Fruit fly (Drosophila melanogaster) whole organism, prepupa: Measurements from ENCODE around the gene EloB.

Experiments
- Blimp-1 ChIP-seq: fragments of 200-800 bp; sonication (Bioruptor generic); optimal IDR thresholded peaks from 3 replicates; lab custom pipeline; 2017; ENCODE audit warnings: missing biosample characterization, missing genetic modification characterization, mild to moderate bottlenecking, moderate library complexity, missing genetic modification reagents
- CG10631 ChIP-seq: fragments of 200-800 bp; sonication (Bioruptor generic); optimal IDR thresholded peaks from 2 replicates; lab custom pipeline; 2016; ENCODE audit warnings: missing biosample characterization, missing genetic modification characterization
- CG11762 ChIP-seq: fragments of 200-800 bp; sonication (Bioruptor generic); optimal IDR thresholded peaks from 3 replicates; lab custom pipeline; 2016; ENCODE audit warnings: missing biosample characterization, missing genetic modification characterization; ENCODE audit not compliant: insufficient read depth
- CG11902 ChIP-seq: fragments of 200-800 bp; sonication (Bioruptor generic); optimal IDR thresholded peaks from 3 replicates; lab custom pipeline; 2016; ENCODE audit warnings: missing biosample characterization, missing genetic modification characterization
- CG15336 ChIP-seq: fragments of 200-800 bp; sonication (Bioruptor generic); IDR thresholded peaks from 2 replicates; pipeline ENCODE4 v1.3.6; 2022; ENCODE audit warnings: missing biosample characterization, missing genetic modification characterization
- CG1621 ChIP-seq: fragments of 200-800 bp; sonication (Bioruptor generic); optimal IDR thresholded peaks from 3 replicates; lab custom pipeline; 2018; ENCODE audit warnings: missing biosample characterization, mild to moderate bottlenecking, missing genetic modification characterization
- CG16779 ChIP-seq: fragments of 200-800 bp; sonication (Bioruptor generic); optimal IDR thresholded peaks from 3 replicates; lab custom pipeline; 2017; ENCODE audit warnings: missing biosample characterization, mild to moderate bottlenecking, missing genetic modification characterization
- CG3032 ChIP-seq: fragments of 200-800 bp; optimal IDR thresholded peaks from 2 replicates; lab custom pipeline; 2019; ENCODE audit warnings: missing biosample characterization, mild to moderate bottlenecking, missing genetic modification characterization, moderate library complexity
- CG32006 ChIP-seq: fragments of 200-800 bp; sonication (Bioruptor generic); optimal IDR thresholded peaks from 3 replicates; lab custom pipeline; 2017; ENCODE audit warnings: missing biosample characterization, mild to moderate bottlenecking, missing genetic modification characterization
- CG3919 ChIP-seq: fragments of 200-800 bp; sonication (Bioruptor generic); optimal IDR thresholded peaks from 3 replicates; lab custom pipeline; 2016; ENCODE audit warnings: missing biosample characterization, missing genetic modification characterization
- CG4318 ChIP-seq: fragments of 200-800 bp; sonication (Bioruptor generic); optimal IDR thresholded peaks from 3 replicates; lab custom pipeline; 2017; ENCODE audit warnings: missing biosample characterization, mild to moderate bottlenecking, missing genetic modification characterization
- CG6163 ChIP-seq: fragments of 200-800 bp; sonication (Bioruptor generic); IDR thresholded peaks from 3 replicates; pipeline ENCODE4 v1.3.6; 2022; ENCODE audit warnings: missing biosample characterization, missing genetic modification characterization
- CG6276 ChIP-seq: fragments of 200-800 bp; sonication (Bioruptor generic); optimal IDR thresholded peaks from 2 replicates; lab custom pipeline; 2017; ENCODE audit warnings: missing biosample characterization, mild to moderate bottlenecking, missing genetic modification characterization
- CG6792 ChIP-seq: fragments of 200-800 bp; sonication (Bioruptor generic); optimal IDR thresholded peaks from 3 replicates; lab custom pipeline; 2016; ENCODE audit warnings: missing biosample characterization, missing genetic modification characterization
- CG6808 ChIP-seq: fragments of 200-800 bp; sonication (Bioruptor generic); optimal IDR thresholded peaks from 3 replicates; lab custom pipeline; 2017; ENCODE audit warnings: missing biosample characterization, missing genetic modification characterization, mild to moderate bottlenecking, moderate library complexity, missing genetic modification reagents
- CG6854 ChIP-seq: fragments of 200-800 bp; sonication (Bioruptor generic); optimal IDR thresholded peaks from 2 replicates; lab custom pipeline; 2017; ENCODE audit warnings: missing biosample characterization, mild to moderate bottlenecking, missing genetic modification characterization
- CG7368 ChIP-seq: fragments of 200-800 bp; sonication (Bioruptor generic); optimal IDR thresholded peaks from 3 replicates; lab custom pipeline; 2016; ENCODE audit warnings: missing biosample characterization, missing genetic modification characterization
- CG8319 ChIP-seq: fragments of 200-800 bp; sonication (Bioruptor generic); optimal IDR thresholded peaks from 3 replicates; lab custom pipeline; 2016; ENCODE audit warnings: missing biosample characterization, missing genetic modification characterization
- Eip75B ChIP-seq: fragments of 200-800 bp; sonication (Bioruptor generic); optimal IDR thresholded peaks from 3 replicates; lab custom pipeline; 2016; ENCODE audit warnings: missing biosample characterization, missing genetic modification characterization
- Eip93F ChIP-seq: fragments of 200-800 bp; sonication (Bioruptor generic); optimal IDR thresholded peaks from 2 replicates; lab custom pipeline; 2016; ENCODE audit warnings: missing biosample characterization, mild to moderate bottlenecking, missing genetic modification characterization
- Ets96B ChIP-seq: fragments of 200-800 bp; optimal IDR thresholded peaks from 2 replicates; lab custom pipeline; 2019; ENCODE audit warnings: missing biosample characterization, mild to moderate bottlenecking, missing genetic modification characterization, moderate library complexity
- Gug ChIP-seq: fragments of 200-800 bp; sonication (Bioruptor generic); IDR thresholded peaks from 2 replicates; pipeline ENCODE4 v1.3.6; 2022; ENCODE audit warnings: missing biosample characterization, missing genetic modification characterization
- Hr38 ChIP-seq: sonication (Bioruptor generic); optimal IDR thresholded peaks from 2 replicates; lab custom pipeline; 2016; ENCODE audit warnings: missing biosample characterization, missing genetic modification characterization
- Hr39 ChIP-seq: fragments of 200-800 bp; sonication (Bioruptor generic); optimal IDR thresholded peaks from 2 replicates; lab custom pipeline; 2016; ENCODE audit warnings: missing biosample characterization, missing genetic modification characterization
- Hr4 ChIP-seq: fragments of 200-800 bp; sonication (Bioruptor generic); optimal IDR thresholded peaks from 3 replicates; lab custom pipeline; 2016; ENCODE audit warnings: missing biosample characterization, missing genetic modification characterization
- Lpt ChIP-seq: fragments of 200-800 bp; sonication (Bioruptor generic); optimal IDR thresholded peaks from 3 replicates; lab custom pipeline; 2016; ENCODE audit warnings: missing biosample characterization, missing genetic modification characterization
- Met ChIP-seq: fragments of 200-800 bp; sonication (Bioruptor generic); optimal IDR thresholded peaks from 3 replicates; lab custom pipeline; 2016; ENCODE audit warnings: missing biosample characterization, missing genetic modification characterization
- OdsH ChIP-seq: fragments of 200-800 bp; sonication (Bioruptor generic); optimal IDR thresholded peaks from 3 replicates; lab custom pipeline; 2016; ENCODE audit warnings: missing biosample characterization, missing genetic modification characterization
- Smox ChIP-seq: fragments of 200-800 bp; sonication (Bioruptor generic); optimal IDR thresholded peaks from 3 replicates; lab custom pipeline; 2016; ENCODE audit warnings: missing biosample characterization, missing genetic modification characterization
- Sox14 ChIP-seq: fragments of 200-800 bp; sonication (Bioruptor generic); optimal IDR thresholded peaks from 3 replicates; lab custom pipeline; 2016; ENCODE audit warnings: missing biosample characterization, missing genetic modification characterization
- Sox15 ChIP-seq: fragments of 200-800 bp; sonication (Bioruptor generic); optimal IDR thresholded peaks from 3 replicates; lab custom pipeline; 2016; ENCODE audit warnings: missing biosample characterization, missing genetic modification characterization
- achi ChIP-seq: fragments of 200-800 bp; sonication (Bioruptor generic); optimal IDR thresholded peaks from 3 replicates; lab custom pipeline; 2016; ENCODE audit warnings: missing biosample characterization, missing genetic modification characterization
- acj6 ChIP-seq: fragments of 200-800 bp; sonication (Bioruptor generic); optimal IDR thresholded peaks from 3 replicates; lab custom pipeline; 2016; ENCODE audit warnings: missing biosample characterization, missing genetic modification characterization
- cyc ChIP-seq: fragments of 200-800 bp; sonication (Bioruptor generic); optimal IDR thresholded peaks from 3 replicates; lab custom pipeline; 2016; ENCODE audit warnings: missing biosample characterization, missing genetic modification characterization
- dac ChIP-seq: fragments of 200-800 bp; sonication (Bioruptor generic); optimal IDR thresholded peaks from 2 replicates; lab custom pipeline; 2017; ENCODE audit warnings: missing biosample characterization, mild to moderate bottlenecking, missing genetic modification characterization
- eg ChIP-seq: fragments of 200-800 bp; sonication (Bioruptor generic); IDR thresholded peaks from 3 replicates; pipeline ENCODE4 v1.3.6; 2022; ENCODE audit warnings: missing biosample characterization, missing genetic modification characterization
- esn ChIP-seq: fragments of 200-800 bp; sonication (Bioruptor generic); optimal IDR thresholded peaks from 2 replicates; lab custom pipeline; 2016; ENCODE audit warnings: missing biosample characterization, mild to moderate bottlenecking, missing genetic modification characterization, moderate library complexity
- fd59A ChIP-seq: fragments of 200-800 bp; sonication (Bioruptor generic); optimal IDR thresholded peaks from 2 replicates; lab custom pipeline; 2017; ENCODE audit warnings: missing biosample characterization, mild to moderate bottlenecking, missing genetic modification characterization, missing genetic modification reagents
- fkh ChIP-seq: fragments of 200-800 bp; sonication (Bioruptor generic); optimal IDR thresholded peaks from 3 replicates; lab custom pipeline; 2017; ENCODE audit warnings: missing biosample characterization, mild to moderate bottlenecking, missing genetic modification characterization, moderate library complexity
- lz ChIP-seq: fragments of 200-800 bp; sonication (Bioruptor generic); optimal IDR thresholded peaks from 3 replicates; lab custom pipeline; 2016; ENCODE audit warnings: missing biosample characterization, missing genetic modification characterization
- net ChIP-seq: fragments of 200-800 bp; sonication (Bioruptor generic); optimal IDR thresholded peaks from 3 replicates; lab custom pipeline; 2016; ENCODE audit warnings: missing biosample characterization, missing genetic modification characterization
- salr ChIP-seq, 2 experiments: fragments of 200-800 bp; sonication (Bioruptor generic); optimal IDR thresholded peaks; 3 replicates each; lab custom pipeline; 2016 to 2018; ENCODE audit warnings: missing biosample characterization in 2 of 2, missing genetic modification characterization in 2 of 2, mild to moderate bottlenecking in 1 of 2
- ss ChIP-seq, 2 experiments: fragments of 200-800 bp; sonication (Bioruptor generic); optimal IDR thresholded peaks; 2 replicates in 1 of 2; 3 replicates in 1 of 2; lab custom pipeline; 2017 to 2018; ENCODE audit warnings: mild to moderate bottlenecking in 2 of 2, missing biosample characterization in 2 of 2, missing genetic modification characterization in 2 of 2, moderate library complexity in 1 of 2
- svp ChIP-seq: fragments of 200-800 bp; sonication (Bioruptor generic); peaks from one replicate; lab custom pipeline; 2016; ENCODE audit warnings: missing biosample characterization, missing genetic modification characterization
- topi ChIP-seq: fragments of 200-800 bp; sonication (Bioruptor generic); optimal IDR thresholded peaks from 3 replicates; lab custom pipeline; 2016; ENCODE audit warnings: missing biosample characterization, missing genetic modification characterization

Gene EloB

dm6 chr3R:20588480-20588785, 8.8 kb upstream of the EloB start, which contains the start of gene Srp72 (continued):
- TF ChIP-seq CG6808 (GFP tag; lab: Kevin White, UChicago) (peak; percentile 41), ss (GFP tag; optimal IDR thresholded peaks at IDR 0.05; lab: Kevin White, UChicago) (peak in 1 of 2 experiments; percentile 15), CG6792 (GFP tag; lab: Kevin White, UChicago) (peak; percentile 6), svp (GFP tag; lab: Kevin White, UChicago) (peak; percentile 81), CG6276 (no peak), CG3032 (tag; lab: Kevin White, UChicago) (peak; percentile 28), esn (peak; percentile 60), Gug (peak; percentile 36; the same call in 1 of the 2 replicates), topi (peak; percentile 45), CG11762 (GFP tag; lab: Kevin White, UChicago) (no peak), CG3919 (peak; percentile 52), net (GFP tag; lab: Kevin White, UChicago) (no peak), CG6854 (GFP tag; lab: Kevin White, UChicago) (no peak), salr (GFP tag; optimal IDR thresholded peaks at IDR 0.05; lab: Kevin White, UChicago) (no peak), CG32006 (peak; percentile 34), Sox15 (GFP tag; lab: Kevin White, UChicago) (peak; percentile 40), Hr4 (GFP tag; lab: Kevin White, UChicago) (peak; percentile 59), CG4318 (no peak), fkh (peak; percentile 13), eg (GFP tag; lab: Robert Waterston, UW) (peak; percentile 49; the same call in 1 of the 3 replicates), CG16779 (tag; lab: Kevin White, UChicago) (no peak), CG15336 (GFP tag; lab: Robert Waterston, UW) (peak; percentile 34; the same call in 1 of the 2 replicates), Hr39 (peak; percentile 45), dac (no peak), CG1621 (tag; lab: Kevin White, UChicago) (no peak), lz (peak; percentile 55), cyc (GFP tag; lab: Kevin White, UChicago) (peak; percentile 31), Ets96B (tag; lab: Kevin White, UChicago) (no peak)

- TF ChIP-seq fkh = peak; percentile 91
- TF ChIP-seq dac = peak; percentile 82
- TF ChIP-seq CG7368 (GFP tag; lab: Kevin White, UChicago) = peak; percentile 91
- TF ChIP-seq Ets96B (tag; lab: Kevin White, UChicago) = peak; percentile 89
- TF ChIP-seq Gug = peak; percentile 75
- peak; percentile 52 to 91 for TF ChIP-seq salr (GFP tag; optimal IDR thresholded peaks at IDR 0.05; lab: Kevin White, UChicago)
- peak; percentile 82 to 88 for TF ChIP-seq ss (GFP tag; optimal IDR thresholded peaks at IDR 0.05; lab: Kevin White, UChicago)
- TF ChIP-seq CG32006 = peak; percentile 97
- peak; percentile 93 for TF ChIP-seq lz
- TF ChIP-seq topi = peak; percentile 96
- TF ChIP-seq Blimp-1 (GFP tag; lab: Kevin White, UChicago) = peak; percentile 85
- peak; percentile 93 for TF ChIP-seq Sox14 (GFP tag; lab: Kevin White, UChicago)
- TF ChIP-seq Hr4 (GFP tag; lab: Kevin White, UChicago) = peak; percentile 96
- TF ChIP-seq CG15336 (GFP tag; lab: Robert Waterston, UW) = peak; percentile 94
- peak; percentile 95 for TF ChIP-seq CG11762 (GFP tag; lab: Kevin White, UChicago)
- TF ChIP-seq CG6163 (GFP tag; lab: Robert Waterston, UW) = peak; percentile 78
- peak; percentile 80 for TF ChIP-seq Eip93F (GFP tag; lab: Kevin White, UChicago)
- TF ChIP-seq acj6 = peak; percentile 92
- peak; percentile 96 for TF ChIP-seq CG6276
- TF ChIP-seq CG10631 (GFP tag; lab: Kevin White, UChicago) = peak; percentile 90
- peak; percentile 94 for TF ChIP-seq OdsH (GFP tag; lab: Kevin White, UChicago)
- peak; percentile 94 for TF ChIP-seq Smox (GFP tag; lab: Kevin White, UChicago)
- peak; percentile 91 for TF ChIP-seq CG6854 (GFP tag; lab: Kevin White, UChicago)
- peak; percentile 96 for TF ChIP-seq Met (GFP tag; lab: Kevin White, UChicago)
- peak; percentile 85 for TF ChIP-seq CG11902 (GFP tag; lab: Kevin White, UChicago)
- peak; percentile 92 for TF ChIP-seq CG8319
- TF ChIP-seq cyc (GFP tag; lab: Kevin White, UChicago) = peak; percentile 92
- TF ChIP-seq fd59A (GFP tag; lab: Kevin White, UChicago) = peak; percentile 92
- TF ChIP-seq CG6792 (GFP tag; lab: Kevin White, UChicago) = peak; percentile 93
- TF ChIP-seq svp (GFP tag; lab: Kevin White, UChicago) = peak; percentile 97
- peak; percentile 94 for TF ChIP-seq net (GFP tag; lab: Kevin White, UChicago)
- peak; percentile 93 for TF ChIP-seq Eip75B (GFP tag; lab: Kevin White, UChicago)
- peak; percentile 94 for TF ChIP-seq CG3919
- peak; percentile 87 for TF ChIP-seq Lpt
- peak; percentile 92 for TF ChIP-seq achi (GFP tag; lab: Kevin White, UChicago)
- no peak for TF ChIP-seq Hr38 (GFP tag; lab: Kevin White, UChicago)
These were observed 8.2 kb upstream of the EloB start, which contains the start of gene Septin2 for dm6 chr3R:20587630-20588479. Gene Septin2 (minus strand): TSS chr3R:20588356.
